Fruit fly (Drosophila melanogaster) whole organism, embryonic: ENCODE data around the gene Naa20A.

ENCODE experiments used
- Asciz ChIP-seq: fragments of 200-800 bp; sonication (Bioruptor generic); optimal IDR thresholded peaks from 2 replicates; lab custom pipeline; 2017; ENCODE audit warnings: missing biosample characterization, mild to moderate bottlenecking, missing genetic modification characterization, missing genetic modification reagents
- Awh ChIP-seq: fragments of 200-800 bp; sonication (Bioruptor generic); IDR thresholded peaks from 2 replicates; pipeline ENCODE4, ENCODE4 v1.3.6; 2022; ENCODE audit warnings: missing biosample characterization, missing genetic modification characterization
- CG10543 ChIP-seq: fragments of 200-800 bp; sonication (Bioruptor generic); optimal IDR thresholded peaks from 3 replicates; lab custom pipeline; 2017; ENCODE audit warnings: missing biosample characterization, mild to moderate bottlenecking, missing genetic modification characterization, moderate library complexity
- CG10979 ChIP-seq: fragments of 200-800 bp; sonication (Bioruptor generic); optimal IDR thresholded peaks from 2 replicates; lab custom pipeline; 2018; ENCODE audit warnings: missing biosample characterization, mild to moderate bottlenecking, missing genetic modification characterization, moderate library complexity
- CG11398 ChIP-seq: fragments of 200-800 bp; sonication (Bioruptor generic); optimal IDR thresholded peaks from 2 replicates; lab custom pipeline; 2016; ENCODE audit warnings: missing biosample characterization, missing genetic modification characterization
- CG12236 ChIP-seq: fragments of 200-800 bp; sonication (Bioruptor generic); optimal IDR thresholded peaks from 2 replicates; lab custom pipeline; 2016; ENCODE audit warnings: missing biosample characterization, missing genetic modification characterization
- CG1233 ChIP-seq: fragments of 200-800 bp; sonication (Bioruptor generic); optimal IDR thresholded peaks from 4 replicates; lab custom pipeline; 2018; ENCODE audit warnings: missing biosample characterization, mild to moderate bottlenecking, missing genetic modification characterization
- CG12769 ChIP-seq: fragments of 200-800 bp; sonication (Bioruptor generic); optimal IDR thresholded peaks from 2 replicates; lab custom pipeline; 2019; ENCODE audit warnings: missing biosample characterization, mild to moderate bottlenecking, missing genetic modification characterization, moderate library complexity
- CG14710 ChIP-seq: fragments of 200-800 bp; sonication (Bioruptor generic); optimal IDR thresholded peaks from 3 replicates; lab custom pipeline; 2019; ENCODE audit warnings: missing biosample characterization, mild to moderate bottlenecking, missing genetic modification characterization, moderate library complexity
- CG17802 ChIP-seq: fragments of 200-800 bp; sonication (Bioruptor generic); optimal IDR thresholded peaks from 2 replicates; lab custom pipeline; 2018; ENCODE audit warnings: missing biosample characterization, mild to moderate bottlenecking, missing genetic modification characterization, moderate library complexity
- CG18619 ChIP-seq: fragments of 200-800 bp; sonication (Bioruptor generic); optimal IDR thresholded peaks from 3 replicates; lab custom pipeline; 2017; ENCODE audit warnings: missing biosample characterization, mild to moderate bottlenecking, missing genetic modification characterization
- CG31441 ChIP-seq: fragments of 200-800 bp; sonication (Bioruptor generic); IDR thresholded peaks from 2 replicates; pipeline ENCODE4 v1.3.6; 2022; ENCODE audit warnings: missing biosample characterization, missing genetic modification characterization
- CG34422 ChIP-seq: fragments of 200-800 bp; sonication (Bioruptor generic); IDR thresholded peaks from 3 replicates; pipeline ENCODE4 v1.3.6; 2022; ENCODE audit warnings: missing biosample characterization, missing genetic modification characterization
- CG3847 ChIP-seq: fragments of 200-800 bp; sonication (Bioruptor generic); IDR thresholded peaks from 2 replicates; pipeline ENCODE4 v1.3.6; 2022; ENCODE audit warnings: missing biosample characterization, missing genetic modification characterization
- CG4328 ChIP-seq: fragments of 200-800 bp; sonication (Bioruptor generic); optimal IDR thresholded peaks from 3 replicates; lab custom pipeline; 2017; ENCODE audit warnings: missing biosample characterization, missing genetic modification reagents, missing genetic modification characterization
- CG7357 ChIP-seq: fragments of 200-800 bp; sonication (Bioruptor generic); IDR thresholded peaks from 3 replicates; pipeline ENCODE4 v1.3.6; 2022; ENCODE audit warnings: missing biosample characterization, missing genetic modification characterization
- CG8478 ChIP-seq: fragments of >200 bp; optimal IDR thresholded peaks from 2 replicates; lab custom pipeline; 2018
- CG8924 ChIP-seq: fragments of 200-800 bp; optimal IDR thresholded peaks from 3 replicates; lab custom pipeline; 2019; ENCODE audit warnings: missing biosample characterization, mild to moderate bottlenecking, missing genetic modification characterization, moderate library complexity
- CG9215 ChIP-seq: fragments of 200-800 bp; sonication (Bioruptor generic); IDR thresholded peaks from 2 replicates; pipeline ENCODE4 v1.3.6; 2022; ENCODE audit warnings: missing biosample characterization, missing genetic modification characterization
- CG9932 ChIP-seq: fragments of 200-800 bp; sonication (Bioruptor generic); IDR thresholded peaks from 2 replicates; pipeline ENCODE4 v1.3.6; 2022; ENCODE audit warnings: missing biosample characterization, missing genetic modification characterization
- CkIIα-i1 ChIP-seq: fragments of 200-800 bp; sonication (Bioruptor generic); IDR thresholded peaks from 2 replicates; pipeline ENCODE4 v1.3.6; 2022; ENCODE audit warnings: missing biosample characterization, missing genetic modification characterization
- Deaf1 ChIP-seq: fragments of 200-800 bp; optimal IDR thresholded peaks from 3 replicates; lab custom pipeline; 2019; ENCODE audit warnings: missing biosample characterization, mild to moderate bottlenecking, missing genetic modification characterization, moderate library complexity
- Fer2 ChIP-seq: fragments of 200-800 bp; sonication (Bioruptor generic); optimal IDR thresholded peaks from 2 replicates; lab custom pipeline; 2018; ENCODE audit warnings: missing biosample characterization, mild to moderate bottlenecking, missing genetic modification characterization, moderate library complexity
- Hr39 ChIP-seq: fragments of >200 bp; optimal IDR thresholded peaks from 2 replicates; lab custom pipeline; 2017
- Hr78 ChIP-seq, 2 experiments: fragments of 200-800 bp in 1 of 2; fragments of >200 bp in 1 of 2; sonication (Bioruptor generic) in 1 of 2; optimal IDR thresholded peaks; 2 replicates each; lab custom pipeline; 2017 to 2019; ENCODE audit warnings: missing biosample characterization in 2 of 2, missing genetic modification characterization in 2 of 2, mild to moderate bottlenecking in 1 of 2, moderate library complexity in 1 of 2
- Kr ChIP-seq: fragments of 200-800 bp; sonication (Bioruptor generic); optimal IDR thresholded peaks from 2 replicates; lab custom pipeline; 2017; ENCODE audit warnings: missing biosample characterization, mild to moderate bottlenecking, missing genetic modification characterization
- Oaz ChIP-seq: fragments of 200-800 bp; sonication (Bioruptor generic); IDR thresholded peaks from 2 replicates; pipeline ENCODE4 v1.3.6; 2022; ENCODE audit warnings: missing biosample characterization, missing genetic modification characterization
- Rfx ChIP-seq: fragments of 200-800 bp; sonication (Bioruptor generic); IDR thresholded peaks from 2 replicates; pipeline ENCODE4 v1.3.6; 2022; ENCODE audit warnings: missing biosample characterization, missing genetic modification characterization
- Taf1 ChIP-seq: fragments of 200-800 bp; sonication (Bioruptor generic); IDR thresholded peaks from 2 replicates; pipeline ENCODE4 v1.3.6; 2022; ENCODE audit warnings: missing biosample characterization, missing genetic modification characterization
- aop ChIP-seq: fragments of 200-800 bp; sonication (Bioruptor generic); IDR thresholded peaks from 2 replicates; pipeline ENCODE4 v1.3.6; 2022; ENCODE audit warnings: missing biosample characterization, missing genetic modification characterization
- cg ChIP-seq: fragments of 200-800 bp; sonication (Bioruptor generic); optimal IDR thresholded peaks from 3 replicates; lab custom pipeline; 2019; ENCODE audit warnings: missing biosample characterization, mild to moderate bottlenecking, missing genetic modification characterization, moderate library complexity
- corto ChIP-seq: fragments of 200-800 bp; sonication (Bioruptor generic); optimal IDR thresholded peaks from 2 replicates; lab custom pipeline; 2016; ENCODE audit warnings: missing biosample characterization, mild to moderate bottlenecking, missing genetic modification characterization, moderate library complexity
- croc ChIP-seq: fragments of 200-800 bp; sonication (Bioruptor generic); conservative IDR thresholded peaks from 3 replicates; pipeline ENCODE4 v1.3.6; 2022; ENCODE audit warnings: missing biosample characterization, missing genetic modification characterization
- dmrt11E ChIP-seq: fragments of 200-800 bp; sonication (Bioruptor generic); optimal IDR thresholded peaks from 3 replicates; lab custom pipeline; 2018; ENCODE audit warnings: missing biosample characterization, mild to moderate bottlenecking, missing genetic modification characterization, moderate library complexity
- ewg ChIP-seq: fragments of 200-800 bp; sonication (Bioruptor generic); optimal IDR thresholded peaks from 3 replicates; lab custom pipeline; 2017; ENCODE audit warnings: mild to moderate bottlenecking, missing biosample characterization, missing genetic modification reagents, missing genetic modification characterization
- eyg ChIP-seq: fragments of 200-800 bp; sonication (Bioruptor generic); optimal IDR thresholded peaks from 3 replicates; lab custom pipeline; 2016; ENCODE audit warnings: missing biosample characterization, missing genetic modification characterization
- fd102C ChIP-seq: fragments of 200-800 bp; sonication (Bioruptor generic); optimal IDR thresholded peaks from 2 replicates; lab custom pipeline; 2018; ENCODE audit warnings: missing biosample characterization, mild to moderate bottlenecking, missing genetic modification characterization, moderate library complexity
- hkb ChIP-seq, 2 experiments: fragments of 200-800 bp in 1 of 2; fragments of >200 bp in 1 of 2; sonication (Bioruptor generic) in 1 of 2; IDR thresholded peaks in 1 of 2; optimal IDR thresholded peaks in 1 of 2; 2 replicates each; pipeline versions ENCODE4 v1.3.6 to Lab custom; 2017 to 2022; ENCODE audit warnings: missing biosample characterization in 1 of 2, missing genetic modification characterization in 1 of 2
- mld ChIP-seq: fragments of 200-800 bp; sonication (Bioruptor generic); IDR thresholded peaks from 3 replicates; pipeline ENCODE4 v1.3.6; 2022; ENCODE audit warnings: missing biosample characterization, missing genetic modification characterization; ENCODE audit not compliant: partially characterized antibody
- nerfin-2 ChIP-seq: fragments of 200-800 bp; sonication (Bioruptor generic); IDR thresholded peaks from 2 replicates; pipeline ENCODE4 v1.3.6; 2022; ENCODE audit warnings: missing biosample characterization, missing genetic modification characterization; ENCODE audit not compliant: partially characterized antibody
- oc ChIP-seq: fragments of 200-800 bp; sonication (Bioruptor generic); optimal IDR thresholded peaks from 2 replicates; lab custom pipeline; 2018; ENCODE audit warnings: missing biosample characterization, mild to moderate bottlenecking, missing genetic modification characterization, moderate library complexity
- pb ChIP-seq: fragments of 200-800 bp; sonication (Bioruptor generic); optimal IDR thresholded peaks from 3 replicates; lab custom pipeline; 2016; ENCODE audit warnings: missing biosample characterization, missing genetic modification characterization
- pros ChIP-seq: fragments of 200-800 bp; sonication (Bioruptor generic); optimal IDR thresholded peaks from 3 replicates; lab custom pipeline; 2019; ENCODE audit warnings: missing biosample characterization, mild to moderate bottlenecking, missing genetic modification characterization, moderate library complexity
- pzg ChIP-seq: fragments of 200-800 bp; sonication (Bioruptor generic); optimal IDR thresholded peaks from 3 replicates; lab custom pipeline; 2018; ENCODE audit warnings: missing biosample characterization, mild to moderate bottlenecking, missing genetic modification characterization, moderate library complexity
- row ChIP-seq: fragments of 200-800 bp; sonication (Bioruptor generic); IDR thresholded peaks from 3 replicates; pipeline ENCODE4 v1.3.6; 2022; ENCODE audit warnings: missing biosample characterization, missing genetic modification characterization
- salm ChIP-seq: fragments of 200-800 bp; sonication (Bioruptor generic); optimal IDR thresholded peaks from 2 replicates; lab custom pipeline; 2018; ENCODE audit warnings: missing biosample characterization, mild to moderate bottlenecking, missing genetic modification characterization
- schlank ChIP-seq: fragments of 200-800 bp; sonication (Bioruptor generic); optimal IDR thresholded peaks from 2 replicates; lab custom pipeline; 2018; ENCODE audit warnings: missing biosample characterization, mild to moderate bottlenecking, missing genetic modification characterization
- sd ChIP-seq: fragments of 200-800 bp; sonication (Bioruptor generic); optimal IDR thresholded peaks from 3 replicates; lab custom pipeline; 2018; ENCODE audit warnings: missing biosample characterization, mild to moderate bottlenecking, missing genetic modification characterization, moderate library complexity
- slou ChIP-seq: fragments of 200-800 bp; sonication (Bioruptor generic); optimal IDR thresholded peaks from 3 replicates; lab custom pipeline; 2016; ENCODE audit warnings: missing biosample characterization, missing genetic modification characterization
- trh ChIP-seq: fragments of 200-800 bp; sonication (Bioruptor generic); optimal IDR thresholded peaks from 2 replicates; lab custom pipeline; 2016; ENCODE audit warnings: missing biosample characterization, missing genetic modification characterization
- vnd ChIP-seq: fragments of 200-800 bp; sonication (Bioruptor generic); IDR thresholded peaks from 3 replicates; pipeline ENCODE4 v1.3.6; 2022; ENCODE audit warnings: missing biosample characterization, missing genetic modification characterization; ENCODE audit not compliant: partially characterized antibody

The Naa20A gene

DNA sequence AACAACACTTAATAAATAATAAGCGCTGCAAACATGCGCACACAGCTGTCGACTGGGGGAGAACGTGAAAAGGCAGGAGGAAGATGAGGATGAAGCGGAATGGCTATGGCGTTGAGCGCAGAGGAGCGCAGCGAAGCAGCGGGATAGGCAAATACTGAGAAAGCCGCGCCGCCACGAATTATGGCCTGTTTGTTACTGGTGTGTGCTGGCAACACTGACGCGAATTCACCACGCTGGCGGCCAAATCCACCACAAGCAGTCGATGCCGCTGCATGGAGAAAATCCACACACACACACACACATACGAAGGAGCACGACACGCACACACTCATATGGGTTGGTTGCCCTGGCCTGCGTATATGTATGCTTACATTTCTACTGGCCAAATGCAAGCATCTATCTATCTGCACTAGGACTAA is 14.1 kb upstream of the Naa20A start (continued):
- TF ChIP-seq CG3847 (GFP tag; lab: Robert Waterston, UW) (no peak), CG8924 (no peak), cg (peak; percentile 94), CG4328 (GFP tag; lab: Kevin White, UChicago) (no peak), CG17802 (tag; lab: Kevin White, UChicago) (no peak), CG9932 (GFP tag; lab: Robert Waterston, UW) (peak; percentile 14; the same call in 1 of the 2 replicates), CG18619 (GFP tag; lab: Kevin White, UChicago) (no peak), CG10979 (tag; lab: Kevin White, UChicago) (no peak), salm (tag; lab: Kevin White, UChicago) (no peak), hkb (optimal IDR thresholded peaks at IDR 0.05; lab: Kevin White, UChicago) (no peak), hkb (GFP tag; IDR thresholded peaks at IDR 0.05; lab: Robert Waterston, UW) (no peak), Oaz (GFP tag; lab: Robert Waterston, UW) (no peak), CG11398 (GFP tag; lab: Kevin White, UChicago) (no peak), trh (GFP tag; lab: Kevin White, UChicago) (no peak), CG12236 (GFP tag; lab: Kevin White, UChicago) (no peak), pb (GFP tag; lab: Kevin White, UChicago) (no peak), sd (tag; lab: Kevin White, UChicago) (no peak), slou (no peak), nerfin-2 (no peak), corto (no peak), Deaf1 (peak; percentile 18), CG31441 (GFP tag; lab: Robert Waterston, UW) (no peak), CkIIα-i1 (GFP tag; lab: Robert Waterston, UW) (no peak), Awh (GFP tag; lab: Robert Waterston, UW) (no peak), ewg (GFP tag; lab: Kevin White, UChicago) (peak; percentile 37), row (GFP tag; lab: Robert Waterston, UW) (no peak), CG8478 (peak; percentile 98), fd102C (GFP tag; lab: Kevin White, UChicago) (no peak), croc (no peak), Hr78 (GFP tag; optimal IDR thresholded peaks at IDR 0.05; lab: Kevin White, UChicago) (no peak), oc (no peak), dmrt11E (tag; lab: Kevin White, UChicago) (no peak), Rfx (GFP tag; lab: Robert Waterston, UW) (no peak), vnd (no peak), CG7357 (GFP tag; lab: Robert Waterston, UW) (no peak), Taf1 (GFP tag; lab: Robert Waterston, UW) (no peak), CG14710 (tag; lab: Kevin White, UChicago) (no peak), aop (GFP tag; lab: Robert Waterston, UW) (no peak), CG9215 (peak; percentile 86), Fer2 (tag; lab: Kevin White, UChicago) (no peak), eyg (GFP tag; lab: Kevin White, UChicago) (no peak), CG1233 (GFP tag; lab: Kevin White, UChicago) (no peak), Asciz (GFP tag; lab: Kevin White, UChicago) (no peak), pros (GFP tag; lab: Kevin White, UChicago) (no peak), CG10543 (no peak), pzg (peak; percentile 17), schlank (tag; lab: Kevin White, UChicago) (no peak), mld (GFP tag; lab: Robert Waterston, UW) (no peak), CG12769 (tag; lab: Kevin White, UChicago) (no peak), Hr39 (lab: Kevin White, UChicago) (no peak), Kr (GFP tag; lab: Kevin White, UChicago) (no peak), CG34422 (no peak)
